Worm (Caenorhabditis elegans) whole organism, L3 larva: Measurements from ENCODE around the gene Y42G9A.2.

Experiments
- ZK546.5 ChIP-seq: sonication (generic microtip); optimal IDR thresholded peaks from 2 replicates; lab custom pipeline; 2017; ENCODE audit warnings: missing biosample characterization, missing genetic modification characterization
- ama-1 ChIP-seq: fragments of 150-350 bp; optimal IDR thresholded peaks from 2 replicates; lab custom pipeline; 2018
- jun-1 ChIP-seq: fragments of 150-350 bp; optimal IDR thresholded peaks from 2 replicates; lab custom pipeline; 2014; ENCODE audit warnings: missing biosample characterization, missing genetic modification reagents, missing genetic modification characterization
- nhr-237 ChIP-seq: fragments of 150-350 bp; optimal IDR thresholded peaks from 2 replicates; lab custom pipeline; 2014; ENCODE audit warnings: missing biosample characterization, missing genetic modification characterization
- pha-4 ChIP-seq: fragments of 150-350 bp; optimal IDR thresholded peaks from 2 replicates; lab custom pipeline; 2014; ENCODE audit warnings: missing biosample characterization, missing genetic modification reagents, missing genetic modification characterization
- snpc-4 ChIP-seq: fragments of 150-350 bp; optimal IDR thresholded peaks from 2 replicates; lab custom pipeline; 2014; ENCODE audit warnings: missing biosample characterization, missing genetic modification characterization
- unc-62 ChIP-seq: fragments of 150-350 bp; sonication (generic microtip); optimal IDR thresholded peaks from 4 replicates; lab custom pipeline; 2014; ENCODE audit warnings: missing biosample characterization, missing genetic modification reagents, missing genetic modification characterization
- zag-1 ChIP-seq: fragments of 150-350 bp; optimal IDR thresholded peaks from 2 replicates; lab custom pipeline; 2014; ENCODE audit warnings: missing biosample characterization, missing genetic modification characterization

DNA sequence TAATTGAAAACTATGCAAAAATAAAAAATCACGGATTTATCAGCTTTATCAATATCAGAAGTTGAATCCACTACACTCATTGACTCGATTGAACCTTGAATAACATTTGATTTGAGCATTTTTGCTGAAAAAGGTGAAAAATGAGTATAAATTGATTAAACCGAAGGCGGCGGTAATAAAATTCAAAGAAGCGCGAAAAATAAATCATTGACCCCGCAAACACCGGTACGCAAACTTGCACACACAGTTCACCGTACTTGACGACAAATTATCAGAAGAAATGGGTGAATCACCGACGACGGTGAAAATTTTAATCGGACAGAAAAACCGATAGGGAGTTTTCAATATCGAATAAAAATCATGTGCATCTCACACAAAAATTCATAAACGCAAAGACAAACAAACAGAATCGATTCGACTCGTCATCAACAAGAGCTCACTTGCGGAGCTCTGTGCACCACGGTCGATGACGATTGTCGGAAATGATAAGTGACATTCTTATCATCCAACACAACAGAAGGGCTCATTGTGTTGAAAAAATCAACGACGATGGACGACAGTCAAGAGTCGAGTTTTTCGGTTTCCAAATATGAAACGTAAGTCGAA, 1.6 kb downstream of the Y42G9A.2 start, which contains the start of the genes wht-7 and Y42G9A.1:
- no peak for TF ChIP-seq zag-1 (tag; lab: Kevin White, UChicago)
- TF ChIP-seq snpc-4 (tag; lab: Kevin White, UChicago) = no peak
- no peak for TF ChIP-seq nhr-237 (tag; lab: Kevin White, UChicago)
- no peak for TF ChIP-seq unc-62 (GFP tag; lab: Kevin White, UChicago)
- peak; percentile 8 for TF ChIP-seq pha-4 (tag; lab: Kevin White, UChicago)
- no peak for TF ChIP-seq jun-1 (tag; lab: Kevin White, UChicago)
- no peak for TF ChIP-seq ZK546.5 (tag; lab: Kevin White, UChicago)
- TF ChIP-seq ama-1 (lab: Kevin White, UChicago) = no peak
